Worm (Caenorhabditis elegans): ENCODE data around the gene vglu-2.

DNA sequence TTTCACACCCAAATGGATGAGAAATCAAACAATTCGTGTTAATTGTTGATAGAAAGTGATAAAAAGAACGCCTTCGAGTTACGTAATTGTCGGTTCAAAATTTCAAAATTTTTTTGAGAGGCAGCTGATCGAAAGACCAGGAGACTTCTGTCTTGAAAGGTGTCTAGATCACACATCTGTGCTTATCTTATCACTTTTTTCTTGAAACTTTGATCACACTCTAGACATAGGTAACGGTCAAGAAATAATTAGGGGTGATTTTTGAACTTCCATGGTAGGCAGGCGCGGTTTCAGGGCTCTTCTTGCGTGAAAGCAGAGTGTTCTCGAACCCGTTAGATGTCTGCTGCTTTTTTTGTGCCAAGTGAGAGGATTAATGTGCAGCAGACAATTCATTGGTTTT, 1.6 kb upstream of the vglu-2 start:
- TF ChIP-seq klf-2 (GFP tag; conservative IDR thresholded peaks at IDR 0.05): no peak
- no peak for TF ChIP-seq ref-1 (GFP tag; conservative IDR thresholded peaks at IDR 0.05)
- no peak for TF ChIP-seq med-1 (GFP tag; optimal IDR thresholded peaks at IDR 0.05; ENCODE audit: insufficient read depth)
- TF ChIP-seq flt-1 (GFP tag; IDR thresholded peaks at IDR 0.05): no peak
- no peak for TF ChIP-seq tab-1 (GFP tag; IDR thresholded peaks at IDR 0.05)

All from whole organism, midembryonic.